Worm (Caenorhabditis elegans): ENCODE results near the gene F54D1.1.

- no peak for TF ChIP-seq blmp-1 (tag; optimal IDR thresholded peaks at IDR 0.05; ENCODE audit: insufficient read depth)
- TF ChIP-seq snpc-4 (tag; optimal IDR thresholded peaks at IDR 0.05) = no peak
Observed at ce11 chrIV:11304970-11305369, 43.3 kb downstream of the F54D1.1 start.

Measured in whole organism, L2 larva.